Worm (Caenorhabditis elegans) whole organism, young adult: ENCODE results near the gene T05A7.7.

Experiments
- B0261.1 ChIP-seq: sonication (generic microtip); optimal IDR thresholded peaks from 2 replicates; lab custom pipeline; 2016; ENCODE audit warnings: mild to moderate bottlenecking, missing genetic modification characterization, moderate library complexity, missing compliant biosample characterization
- F22D6.2 ChIP-seq: sonication (generic microtip); optimal IDR thresholded peaks from 2 replicates; lab custom pipeline; 2016; ENCODE audit warnings: mild to moderate bottlenecking, missing genetic modification characterization, missing compliant biosample characterization
- F23B12.7 ChIP-seq: sonication (generic microtip); optimal IDR thresholded peaks from 2 replicates; lab custom pipeline; 2017; ENCODE audit warnings: missing genetic modification characterization, mild to moderate bottlenecking, missing compliant biosample characterization, antibody characterized with exemption, moderate library complexity; ENCODE audit not compliant: insufficient read depth
- F37B4.10 ChIP-seq: fragments of 200-800 bp; sonication (Bioruptor generic); IDR thresholded peaks from 2 replicates; pipeline ENCODE4 v1.3.6; 2022; ENCODE audit warnings: missing genetic modification characterization, missing compliant biosample characterization
- F39B2.1 ChIP-seq: fragments of 200-800 bp; sonication (Bioruptor generic); IDR thresholded peaks from 2 replicates; pipeline ENCODE4 v1.3.6; 2022; ENCODE audit warnings: missing genetic modification reagents, missing genetic modification characterization, missing compliant biosample characterization
- F55B11.4 ChIP-seq: sonication (generic microtip); optimal IDR thresholded peaks from 2 replicates; lab custom pipeline; 2016; ENCODE audit warnings: missing compliant biosample characterization, missing genetic modification characterization, borderline replicate concordance; ENCODE audit not compliant: insufficient read depth
- F57A8.1 ChIP-seq: fragments of 200-800 bp; sonication (Bioruptor generic); optimal IDR thresholded peaks from 2 replicates; lab custom pipeline; 2018; ENCODE audit warnings: mild to moderate bottlenecking, missing genetic modification characterization, moderate library complexity, missing compliant biosample characterization
- T07F8.4 ChIP-seq: sonication (generic microtip); optimal IDR thresholded peaks from 2 replicates; lab custom pipeline; 2016; ENCODE audit warnings: mild to moderate bottlenecking, missing genetic modification characterization, moderate library complexity, missing compliant biosample characterization
- Y53F4B.3 ChIP-seq: fragments of 200-800 bp; sonication (Bioruptor generic); IDR thresholded peaks from 2 replicates; pipeline ENCODE4 v1.3.6; 2022; ENCODE audit warnings: missing genetic modification reagents, missing genetic modification characterization, missing compliant biosample characterization
- Y67H2A.10 ChIP-seq: fragments of 200-800 bp; sonication (Bioruptor generic); conservative IDR thresholded peaks from 2 replicates; pipeline ENCODE4 v1.3.6; 2022; ENCODE audit warnings: missing genetic modification reagents, missing genetic modification characterization, missing compliant biosample characterization
- Y79H2A.3 ChIP-seq: fragments of 200-800 bp; sonication (Bioruptor generic); conservative IDR thresholded peaks from 2 replicates; pipeline ENCODE4 v1.3.6; 2022; ENCODE audit warnings: missing genetic modification reagents, missing genetic modification characterization, missing compliant biosample characterization
- aptf-3 ChIP-seq: fragments of 200-800 bp; sonication (Bioruptor generic); IDR thresholded peaks from 2 replicates; pipeline ENCODE4 v1.3.6; 2022; ENCODE audit warnings: missing genetic modification characterization, missing compliant biosample characterization
- athp-1 ChIP-seq: sonication (generic microtip); optimal IDR thresholded peaks from 2 replicates; lab custom pipeline; 2017; ENCODE audit warnings: mild to moderate bottlenecking, missing genetic modification characterization, missing compliant biosample characterization
- attf-3 ChIP-seq: fragments of 200-800 bp; sonication (Bioruptor generic); conservative IDR thresholded peaks from 2 replicates; pipeline ENCODE4 v1.3.6; 2022; ENCODE audit warnings: missing genetic modification reagents, missing genetic modification characterization, missing compliant biosample characterization
- attf-5 ChIP-seq: fragments of 200-800 bp; sonication (Bioruptor generic); optimal IDR thresholded peaks from 2 replicates; lab custom pipeline; 2018; ENCODE audit warnings: mild to moderate bottlenecking, missing genetic modification characterization, missing compliant biosample characterization
- bed-1 ChIP-seq: fragments of 200-800 bp; sonication (Bioruptor generic); IDR thresholded peaks from 2 replicates; pipeline ENCODE4 v1.3.6; 2022; ENCODE audit warnings: missing genetic modification reagents, missing genetic modification characterization, missing compliant biosample characterization
- cebp-2 ChIP-seq: fragments of 200-800 bp; sonication (Bioruptor generic); IDR thresholded peaks from 2 replicates; pipeline ENCODE4 v1.3.6; 2022; ENCODE audit warnings: missing genetic modification characterization, missing compliant biosample characterization
- ceh-40 ChIP-seq: fragments of 200-800 bp; sonication (Bioruptor generic); IDR thresholded peaks from 2 replicates; pipeline ENCODE4 v1.3.6; 2022; ENCODE audit warnings: missing genetic modification characterization, missing compliant biosample characterization
- ceh-58 ChIP-seq: fragments of 200-800 bp; sonication (Bioruptor generic); IDR thresholded peaks from 2 replicates; pipeline ENCODE4 v1.3.6; 2022; ENCODE audit warnings: missing genetic modification characterization, missing compliant biosample characterization
- ceh-79 ChIP-seq: sonication (generic microtip); optimal IDR thresholded peaks from 2 replicates; lab custom pipeline; 2017; ENCODE audit warnings: mild to moderate bottlenecking, missing genetic modification characterization, missing compliant biosample characterization
- die-1 ChIP-seq: sonication (generic microtip); optimal IDR thresholded peaks from 2 replicates; lab custom pipeline; 2016; ENCODE audit warnings: missing genotype, mild to moderate bottlenecking, missing genetic modification characterization, missing compliant biosample characterization
- dox-1 ChIP-seq: fragments of 200-800 bp; sonication (Bioruptor generic); IDR thresholded peaks from 2 replicates; pipeline ENCODE4 v1.3.6; 2022; ENCODE audit warnings: missing genetic modification reagents, missing genetic modification characterization, missing compliant biosample characterization
- egl-18 ChIP-seq: fragments of 200-800 bp; sonication (Bioruptor generic); IDR thresholded peaks from 2 replicates; pipeline ENCODE4 v1.3.6; 2022; ENCODE audit warnings: missing genetic modification reagents, missing genetic modification characterization, missing compliant biosample characterization
- gei-17 ChIP-seq: fragments of 200-800 bp; sonication (Bioruptor generic); optimal IDR thresholded peaks from 2 replicates; lab custom pipeline; 2018; ENCODE audit warnings: mild to moderate bottlenecking, missing genetic modification characterization, missing compliant biosample characterization
- hlh-26 ChIP-seq: fragments of 200-800 bp; sonication (Bioruptor generic); conservative IDR thresholded peaks from 2 replicates; pipeline ENCODE4 v1.3.6; 2022; ENCODE audit warnings: missing genetic modification reagents, missing genetic modification characterization, missing compliant biosample characterization
- hmg-1.2 ChIP-seq: fragments of 200-800 bp; sonication (Bioruptor generic); IDR thresholded peaks from 2 replicates; pipeline ENCODE4 v1.3.6; 2022; ENCODE audit warnings: missing genetic modification reagents, missing genetic modification characterization, missing compliant biosample characterization
- hmg-20 ChIP-seq: fragments of 200-800 bp; sonication (Bioruptor generic); IDR thresholded peaks from 2 replicates; pipeline ENCODE4 v1.3.6; 2022; ENCODE audit warnings: missing genetic modification reagents, missing genetic modification characterization, missing compliant biosample characterization
- hrde-1 ChIP-seq: sonication (generic microtip); optimal IDR thresholded peaks from 2 replicates; lab custom pipeline; 2016; ENCODE audit warnings: missing genetic modification characterization, mild to moderate bottlenecking, missing compliant biosample characterization, moderate library complexity, missing genotype, missing genetic modification reagents, borderline replicate concordance
- lag-1 ChIP-seq: fragments of 200-800 bp; sonication (Bioruptor generic); IDR thresholded peaks from 2 replicates; pipeline ENCODE4 v1.3.6; 2022; ENCODE audit warnings: missing genetic modification reagents, missing genetic modification characterization, missing compliant biosample characterization
- let-526 ChIP-seq: fragments of 200-800 bp; sonication (Bioruptor generic); IDR thresholded peaks from 2 replicates; pipeline ENCODE4 v1.3.6; 2022; ENCODE audit warnings: missing genetic modification reagents, missing genetic modification characterization, missing compliant biosample characterization
- lin-40 ChIP-seq: sonication (generic microtip); optimal IDR thresholded peaks from 2 replicates; lab custom pipeline; 2016; ENCODE audit warnings: missing genetic modification characterization, mild to moderate bottlenecking, missing compliant biosample characterization, missing genotype, missing genetic modification reagents
- mes-4 ChIP-seq: sonication (generic microtip); optimal IDR thresholded peaks from 2 replicates; lab custom pipeline; 2016; ENCODE audit warnings: missing genotype, missing genetic modification characterization, missing compliant biosample characterization
- nfya-1 ChIP-seq: sonication (generic microtip); optimal IDR thresholded peaks from 2 replicates; lab custom pipeline; 2017; ENCODE audit warnings: antibody characterized with exemption, missing compliant biosample characterization, missing genetic modification characterization, borderline replicate concordance; ENCODE audit not compliant: insufficient read depth
- nfya-2 ChIP-seq: fragments of 200-800 bp; sonication (Bioruptor generic); IDR thresholded peaks from 2 replicates; pipeline ENCODE4 v1.3.6; 2022; ENCODE audit warnings: missing genetic modification reagents, missing genetic modification characterization, missing compliant biosample characterization
- nfyb-1 ChIP-seq: fragments of 200-800 bp; sonication (Bioruptor generic); IDR thresholded peaks from 2 replicates; pipeline ENCODE4 v1.3.6; 2022; ENCODE audit warnings: missing genetic modification reagents, missing genetic modification characterization, missing compliant biosample characterization
- nhr-27 ChIP-seq: fragments of 200-800 bp; sonication (Bioruptor generic); optimal IDR thresholded peaks from 2 replicates; lab custom pipeline; 2018; ENCODE audit warnings: mild to moderate bottlenecking, missing genetic modification characterization, moderate library complexity, missing compliant biosample characterization
- nhr-90 ChIP-seq: sonication (generic microtip); optimal IDR thresholded peaks from 2 replicates; lab custom pipeline; 2016; ENCODE audit warnings: missing genotype, mild to moderate bottlenecking, missing genetic modification characterization, missing compliant biosample characterization
- pbrm-1 ChIP-seq: fragments of 200-800 bp; sonication (Bioruptor generic); IDR thresholded peaks from 2 replicates; pipeline ENCODE4 v1.3.6; 2022; ENCODE audit warnings: missing genetic modification reagents, missing genetic modification characterization, missing compliant biosample characterization
- pha-4 ChIP-seq: fragments of 150-350 bp; sonication (generic microtip); optimal IDR thresholded peaks from 2 replicates; lab custom pipeline; 2014; ENCODE audit warnings: missing biosample characterization, missing genetic modification reagents, missing genetic modification characterization
- sdz-38 ChIP-seq: sonication (generic microtip); optimal IDR thresholded peaks from 2 replicates; lab custom pipeline; 2016; ENCODE audit warnings: missing genotype, missing genetic modification characterization, missing compliant biosample characterization
- sea-2 ChIP-seq: fragments of 200-800 bp; sonication (Bioruptor generic); IDR thresholded peaks from 2 replicates; pipeline ENCODE4 v1.3.6; 2022; ENCODE audit warnings: missing genetic modification characterization, missing compliant biosample characterization
- snpc-1.1 ChIP-seq: sonication (generic microtip); optimal IDR thresholded peaks from 2 replicates; lab custom pipeline; 2017; ENCODE audit warnings: missing genetic modification characterization, mild to moderate bottlenecking, missing compliant biosample characterization, antibody characterized with exemption, moderate library complexity, missing genotype, missing genetic modification reagents; ENCODE audit not compliant: insufficient read depth
- sptf-2 ChIP-seq: fragments of 200-800 bp; sonication (Bioruptor generic); optimal IDR thresholded peaks from 2 replicates; lab custom pipeline; 2018; ENCODE audit warnings: mild to moderate bottlenecking, missing genetic modification characterization, missing compliant biosample characterization
- tbp1 ChIP-seq: fragments of 200-800 bp; sonication (Bioruptor generic); optimal IDR thresholded peaks from 2 replicates; lab custom pipeline; 2018; ENCODE audit warnings: mild to moderate bottlenecking, missing genetic modification characterization, missing compliant biosample characterization
- unc-130 ChIP-seq: sonication (generic microtip); optimal IDR thresholded peaks from 2 replicates; lab custom pipeline; 2016; ENCODE audit warnings: missing genetic modification reagents, missing genetic modification characterization, missing compliant biosample characterization
- unc-62 ChIP-seq: fragments of 150-350 bp; optimal IDR thresholded peaks from 2 replicates; lab custom pipeline; 2014; ENCODE audit warnings: missing biosample characterization, missing genetic modification reagents, missing genetic modification characterization
- zfh-2 ChIP-seq: fragments of 200-800 bp; sonication (Bioruptor generic); conservative IDR thresholded peaks from 2 replicates; pipeline ENCODE4 v1.3.6; 2022; ENCODE audit warnings: missing genetic modification reagents, missing genetic modification characterization, missing compliant biosample characterization
- ztf-18 ChIP-seq: sonication (generic microtip); optimal IDR thresholded peaks from 2 replicates; lab custom pipeline; 2016; ENCODE audit warnings: missing genotype, mild to moderate bottlenecking, missing genetic modification characterization, missing compliant biosample characterization
- ztf-26 ChIP-seq: sonication (generic microtip); optimal IDR thresholded peaks from 2 replicates; lab custom pipeline; 2017; ENCODE audit warnings: missing genetic modification characterization, missing compliant biosample characterization
- ztf-28 ChIP-seq: fragments of 200-800 bp; sonication (Bioruptor generic); IDR thresholded peaks from 2 replicates; pipeline ENCODE4 v1.3.6; 2022; ENCODE audit warnings: missing genetic modification reagents, missing genetic modification characterization, missing compliant biosample characterization

T05A7.7 gene

ce11 chrII:4710120-4710519 lies 28.8 kb upstream of the T05A7.7 start, which contains the start of gene tag-151 (continued):
- TF ChIP-seq Y79H2A.3 (no peak), Y67H2A.10 (GFP tag; lab: Robert Waterston, UW) (no peak), let-526 (GFP tag; lab: Robert Waterston, UW) (no peak), lag-1 (GFP tag; lab: Robert Waterston, UW) (no peak), sptf-2 (no peak), nhr-27 (no peak), ceh-40 (GFP tag; lab: Robert Waterston, UW) (no peak), F39B2.1 (GFP tag; lab: Robert Waterston, UW) (no peak), hlh-26 (GFP tag; lab: Robert Waterston, UW) (no peak), sea-2 (GFP tag; lab: Robert Waterston, UW) (no peak), ztf-18 (no peak), unc-130 (GFP tag; lab: Kevin White, UChicago) (peak; percentile 46), mes-4 (tag; lab: Kevin White, UChicago) (no peak), nfyb-1 (GFP tag; lab: Robert Waterston, UW) (no peak), nfya-1 (tag; lab: Kevin White, UChicago) (no peak), F22D6.2 (tag; lab: Kevin White, UChicago) (no peak), hrde-1 (peak; percentile 77), ceh-79 (tag; lab: Kevin White, UChicago) (no peak), lin-40 (tag; lab: Kevin White, UChicago) (peak; percentile 9), bed-1 (GFP tag; lab: Robert Waterston, UW) (no peak), athp-1 (tag; lab: Kevin White, UChicago) (peak; percentile 37), nhr-90 (no peak), gei-17 (GFP tag; lab: Kevin White, UChicago) (no peak), nfya-2 (GFP tag; lab: Robert Waterston, UW) (0 out of 2 replicates have a peak, but pooled peaks have one; percentile 31), egl-18 (no peak), tbp1 (GFP tag; lab: Kevin White, UChicago) (no peak), cebp-2 (no peak), T07F8.4 (tag; lab: Kevin White, UChicago) (no peak), pha-4 (tag; lab: Kevin White, UChicago) (no peak), snpc-1.1 (tag; lab: Kevin White, UChicago) (no peak), die-1 (tag; lab: Kevin White, UChicago) (no peak), ztf-28 (GFP tag; lab: Robert Waterston, UW) (no peak), F23B12.7 (tag; lab: Kevin White, UChicago) (no peak), hmg-1.2 (GFP tag; lab: Robert Waterston, UW) (no peak), zfh-2 (GFP tag; lab: Robert Waterston, UW) (no peak), Y53F4B.3 (no peak), sdz-38 (tag; lab: Kevin White, UChicago) (no peak), hmg-20 (GFP tag; lab: Robert Waterston, UW) (no peak), ceh-58 (no peak), pbrm-1 (no peak), F55B11.4 (tag; lab: Kevin White, UChicago) (no peak), F57A8.1 (GFP tag; lab: Kevin White, UChicago) (no peak), aptf-3 (GFP tag; lab: Robert Waterston, UW) (no peak), attf-3 (no peak), ztf-26 (tag; lab: Kevin White, UChicago) (no peak), B0261.1 (tag; lab: Kevin White, UChicago) (no peak), F37B4.10 (GFP tag; lab: Robert Waterston, UW) (no peak), attf-5 (GFP tag; lab: Kevin White, UChicago) (no peak), unc-62 (GFP tag; lab: Kevin White, UChicago) (no peak), dox-1 (no peak)
